Worm (Caenorhabditis elegans) whole organism, L1 larva: Measurements from ENCODE around the gene lgc-48.

Experiments
- C16A3.4 ChIP-seq: fragments of 150-350 bp; optimal IDR thresholded peaks from 2 replicates; lab custom pipeline; 2014; ENCODE audit warnings: missing biosample characterization, missing genetic modification characterization
- F16B12.6 ChIP-seq: fragments of 150-350 bp; optimal IDR thresholded peaks from 2 replicates; lab custom pipeline; 2014; ENCODE audit warnings: missing biosample characterization, missing genetic modification characterization
- Y116A8C.19 ChIP-seq: sonication (generic microtip); optimal IDR thresholded peaks from 2 replicates; lab custom pipeline; 2016; ENCODE audit warnings: missing compliant biosample characterization, missing genetic modification characterization, borderline replicate concordance
- aly-2 ChIP-seq: fragments of 150-350 bp; optimal IDR thresholded peaks from 2 replicates; lab custom pipeline; 2014; ENCODE audit warnings: missing biosample characterization, missing genetic modification characterization
- ama-1 ChIP-seq: fragments of 150-350 bp; optimal IDR thresholded peaks from 2 replicates; lab custom pipeline; 2014
- blmp-1 ChIP-seq: fragments of 150-350 bp; optimal IDR thresholded peaks from 2 replicates; lab custom pipeline; 2014; ENCODE audit warnings: missing biosample characterization, missing genetic modification characterization
- ceh-8 ChIP-seq: fragments of 200-800 bp; sonication (Bioruptor generic); optimal IDR thresholded peaks from 2 replicates; lab custom pipeline; 2018; ENCODE audit warnings: mild to moderate bottlenecking, missing genetic modification characterization, moderate library complexity, missing compliant biosample characterization
- ceh-82 ChIP-seq, 3 experiments: fragments of 150-350 bp in 1 of 3; sonication (generic microtip) in 2 of 3; optimal IDR thresholded peaks; 2 replicates each; lab custom pipeline; 2014 to 2017; ENCODE audit warnings: missing biosample characterization in 3 of 3, missing genetic modification characterization in 3 of 3
- ceh-90 ChIP-seq: sonication (generic microtip); optimal IDR thresholded peaks from 2 replicates; lab custom pipeline; 2016; ENCODE audit warnings: missing genetic modification characterization, missing compliant biosample characterization
- efl-1 ChIP-seq, 4 experiments: fragments of 150-350 bp; optimal IDR thresholded peaks in 3 of 4; peaks in 1 of 4; 1 replicate in 1 of 4; 2 replicates in 3 of 4; lab custom pipeline; 2014; ENCODE audit warnings: missing biosample characterization in 2 of 4, missing genetic modification characterization in 2 of 4, missing genetic modification reagents in 2 of 4
- efl-3 ChIP-seq: fragments of 200-800 bp; sonication (Bioruptor generic); optimal IDR thresholded peaks from 2 replicates; lab custom pipeline; 2018; ENCODE audit warnings: mild to moderate bottlenecking, missing genetic modification characterization, missing compliant biosample characterization
- egl-13 ChIP-seq: sonication (generic microtip); optimal IDR thresholded peaks from 2 replicates; lab custom pipeline; 2016; ENCODE audit warnings: missing genotype, missing genetic modification reagents, missing genetic modification characterization, missing compliant biosample characterization
- egl-27 ChIP-seq, 2 experiments: fragments of 150-350 bp in 1 of 2; sonication (generic microtip); optimal IDR thresholded peaks; 3 replicates each; lab custom pipeline; 2017 to 2018; ENCODE audit warnings: missing biosample characterization in 2 of 2, missing genetic modification characterization in 2 of 2, missing genetic modification reagents in 2 of 2
- elt-2 ChIP-seq: sonication (generic microtip); optimal IDR thresholded peaks from 2 replicates; lab custom pipeline; 2016; ENCODE audit warnings: missing genetic modification characterization, mild to moderate bottlenecking, inconsistent platforms, missing compliant biosample characterization, missing genetic modification reagents
- fkh-4 ChIP-seq: sonication (generic microtip); optimal IDR thresholded peaks from 2 replicates; lab custom pipeline; 2016; ENCODE audit warnings: missing compliant biosample characterization, missing genetic modification characterization, borderline replicate concordance
- fos-1 ChIP-seq: fragments of 150-350 bp; optimal IDR thresholded peaks from 2 replicates; lab custom pipeline; 2014; ENCODE audit warnings: missing biosample characterization, missing genetic modification characterization
- grh-1 ChIP-seq: fragments of 200-800 bp; sonication (Bioruptor generic); IDR thresholded peaks from 2 replicates; pipeline ENCODE4 v1.3.6; 2022; ENCODE audit warnings: missing genetic modification reagents, missing genetic modification characterization, missing compliant biosample characterization
- hlh-4 ChIP-seq: sonication (generic microtip); optimal IDR thresholded peaks from 2 replicates; lab custom pipeline; 2016; ENCODE audit warnings: mild to moderate bottlenecking, missing genetic modification characterization, missing compliant biosample characterization
- irx-1 ChIP-seq: sonication (generic microtip); optimal IDR thresholded peaks from 2 replicates; lab custom pipeline; 2016; ENCODE audit warnings: missing genetic modification characterization, missing compliant biosample characterization
- lin-13 ChIP-seq: fragments of 150-350 bp; optimal IDR thresholded peaks from 2 replicates; lab custom pipeline; 2014; ENCODE audit warnings: missing biosample characterization, missing genetic modification reagents, missing genetic modification characterization
- lin-15B ChIP-seq: fragments of 150-350 bp; sonication (generic microtip); optimal IDR thresholded peaks from 3 replicates; lab custom pipeline; 2014; ENCODE audit warnings: missing biosample characterization, missing genetic modification characterization
- lin-35 ChIP-seq, 2 experiments: fragments of 150-350 bp; optimal IDR thresholded peaks; 2 replicates each; lab custom pipeline; 2014; ENCODE audit warnings: missing biosample characterization in 2 of 2, missing genetic modification characterization in 2 of 2, missing genetic modification reagents in 2 of 2
- lin-39 ChIP-seq: fragments of 150-350 bp; optimal IDR thresholded peaks from 2 replicates; lab custom pipeline; 2014; ENCODE audit warnings: missing biosample characterization, missing genetic modification reagents, missing genetic modification characterization
- lir-3 ChIP-seq: sonication (generic microtip); optimal IDR thresholded peaks from 2 replicates; lab custom pipeline; 2016; ENCODE audit warnings: mild to moderate bottlenecking, missing genetic modification characterization, moderate library complexity, missing compliant biosample characterization; ENCODE audit not compliant: poor library complexity
- mef-2 ChIP-seq: fragments of 150-350 bp; optimal IDR thresholded peaks from 2 replicates; lab custom pipeline; 2014; ENCODE audit warnings: missing biosample characterization, missing genetic modification characterization
- nhr-11 ChIP-seq: fragments of 150-350 bp; optimal IDR thresholded peaks from 2 replicates; lab custom pipeline; 2014; ENCODE audit warnings: missing biosample characterization, missing genetic modification characterization
- nhr-12 ChIP-seq: sonication (generic microtip); optimal IDR thresholded peaks from 2 replicates; lab custom pipeline; 2017; ENCODE audit warnings: missing biosample characterization, missing genetic modification characterization
- nhr-19 ChIP-seq: fragments of 200-800 bp; sonication (Bioruptor generic); conservative IDR thresholded peaks from 2 replicates; pipeline ENCODE4 v1.3.6; 2022; ENCODE audit warnings: missing genetic modification characterization, missing compliant biosample characterization
- nhr-237 ChIP-seq: fragments of 150-350 bp; optimal IDR thresholded peaks from 2 replicates; lab custom pipeline; 2014; ENCODE audit warnings: missing biosample characterization, missing genetic modification characterization
- nhr-47 ChIP-seq: sonication (generic microtip); optimal IDR thresholded peaks from 2 replicates; lab custom pipeline; 2016; ENCODE audit warnings: mild to moderate bottlenecking, missing genetic modification characterization, moderate library complexity, missing compliant biosample characterization
- nhr-76 ChIP-seq: sonication (generic microtip); optimal IDR thresholded peaks from 2 replicates; lab custom pipeline; 2017; ENCODE audit warnings: missing biosample characterization, missing genetic modification characterization
- nhr-85 ChIP-seq: sonication (generic microtip); peaks from one replicate; lab custom pipeline; 2016; ENCODE audit warnings: missing genetic modification characterization, inconsistent platforms, missing compliant biosample characterization
- pag-3 ChIP-seq: sonication (generic microtip); optimal IDR thresholded peaks from 2 replicates; lab custom pipeline; 2017; ENCODE audit warnings: missing genetic modification characterization, mild to moderate bottlenecking, missing compliant biosample characterization, antibody characterized with exemption, borderline replicate concordance; ENCODE audit not compliant: insufficient read depth
- skn-1 ChIP-seq: fragments of 150-350 bp; optimal IDR thresholded peaks from 2 replicates; lab custom pipeline; 2014; ENCODE audit warnings: missing biosample characterization, missing genetic modification characterization
- snu-23 ChIP-seq: sonication (generic microtip); optimal IDR thresholded peaks from 2 replicates; lab custom pipeline; 2016; ENCODE audit warnings: missing genetic modification characterization, missing compliant biosample characterization
- sptf-1 ChIP-seq: fragments of 150-350 bp; optimal IDR thresholded peaks from 2 replicates; lab custom pipeline; 2014; ENCODE audit warnings: missing biosample characterization, missing genetic modification characterization
- sup-37 ChIP-seq: fragments of 200-800 bp; sonication (Bioruptor generic); optimal IDR thresholded peaks from 2 replicates; lab custom pipeline; 2018; ENCODE audit warnings: mild to moderate bottlenecking, missing genetic modification characterization, missing compliant biosample characterization
- swsn-7 ChIP-seq: sonication (generic microtip); optimal IDR thresholded peaks from 2 replicates; lab custom pipeline; 2016; ENCODE audit warnings: missing genetic modification characterization, missing compliant biosample characterization
- tlp-1 ChIP-seq: fragments of 150-350 bp; optimal IDR thresholded peaks from 2 replicates; lab custom pipeline; 2014; ENCODE audit warnings: missing biosample characterization, missing genetic modification characterization
- unc-30 ChIP-seq: sonication (generic microtip); optimal IDR thresholded peaks from 2 replicates; lab custom pipeline; 2017; ENCODE audit warnings: missing biosample characterization, missing genetic modification characterization
- unc-98 ChIP-seq: fragments of 200-800 bp; sonication (Bioruptor generic); IDR thresholded peaks from 2 replicates; pipeline ENCODE4 v1.3.6; 2022; ENCODE audit warnings: missing genetic modification characterization, missing compliant biosample characterization
- vab-15 ChIP-seq: sonication (generic microtip); optimal IDR thresholded peaks from 2 replicates; lab custom pipeline; 2017; ENCODE audit warnings: missing genotype, mild to moderate bottlenecking, missing genetic modification characterization, missing compliant biosample characterization
- xbp-1 ChIP-seq: sonication (generic microtip); optimal IDR thresholded peaks from 2 replicates; lab custom pipeline; 2016; ENCODE audit warnings: missing genetic modification characterization, missing compliant biosample characterization
- zag-1 ChIP-seq: fragments of 150-350 bp; optimal IDR thresholded peaks from 2 replicates; lab custom pipeline; 2014; ENCODE audit warnings: missing biosample characterization, missing genetic modification characterization
- zip-4 ChIP-seq: fragments of 200-800 bp; sonication (Bioruptor generic); optimal IDR thresholded peaks from 2 replicates; lab custom pipeline; 2018; ENCODE audit warnings: mild to moderate bottlenecking, missing genetic modification characterization, moderate library complexity, missing compliant biosample characterization

Gene lgc-48

ce11 chrV:13367024-13367423 lies 27.0 kb downstream of the lgc-48 start, which contains the start of gene srx-125:
srx-125 (plus strand) TSS chrV:13367324.
- TF ChIP-seq grh-1 (GFP tag; lab: Robert Waterston, UW), result no peak

- TF ChIP-seq unc-98 (GFP tag; lab: Robert Waterston, UW), result no peak
- no peak for TF ChIP-seq mef-2
- TF ChIP-seq elt-2, result peak; percentile 81
- TF ChIP-seq sptf-1 (tag; lab: Kevin White, UChicago), result no peak
- TF ChIP-seq efl-1 (optimal IDR thresholded peaks at IDR 0.05; lab: Kevin White, UChicago), result no peak
- peak in 1 of 2 experiments; percentile 93 for TF ChIP-seq efl-1 (GFP tag; optimal IDR thresholded peaks at IDR 0.05 in 1 of 2; lab: Kevin White, UChicago)
- peak in 1 of 2 experiments; percentile 0 for TF ChIP-seq lin-35 (GFP tag; optimal IDR thresholded peaks at IDR 0.05; lab: Kevin White, UChicago)
- TF ChIP-seq nhr-76, result no peak
- TF ChIP-seq grh-1 (GFP tag; lab: Robert Waterston, UW), result peak; percentile 16; the same call in 1 of the 2 replicates
These were observed 29.6 kb downstream of the lgc-48 start for ce11 chrV:13369663-13370062.

- no peak for TF ChIP-seq fkh-4
- peak; percentile 23 for TF ChIP-seq nhr-85 (tag; lab: Kevin White, UChicago)
- TF ChIP-seq blmp-1 (tag; lab: Kevin White, UChicago), result peak; percentile 63
These were observed 30.2 kb downstream of the lgc-48 start for ce11 chrV:13370265-13370664.

ce11 chrV:13371336-13371735 lies 31.3 kb downstream of the lgc-48 start:
- TF ChIP-seq efl-1 (optimal IDR thresholded peaks at IDR 0.05; lab: Kevin White, UChicago) (peak; percentile 14 to 44), efl-1 (GFP tag; optimal IDR thresholded peaks at IDR 0.05 in 1 of 2; lab: Kevin White, UChicago) (peak in 1 of 2 experiments; percentile 94), zag-1 (tag; lab: Kevin White, UChicago) (no peak), C16A3.4 (peak; percentile 62), nhr-85 (tag; lab: Kevin White, UChicago) (peak; percentile 100), nhr-47 (tag; lab: Kevin White, UChicago) (peak; percentile 60), irx-1 (tag; lab: Kevin White, UChicago) (peak; percentile 62), elt-2 (no peak), mef-2 (no peak), nhr-19 (peak; percentile 63), blmp-1 (tag; lab: Kevin White, UChicago) (peak; percentile 95), lir-3 (tag; lab: Kevin White, UChicago) (peak; percentile 26), Y116A8C.19 (no peak), ama-1 (no peak), hlh-4 (tag; lab: Kevin White, UChicago) (no peak), F16B12.6 (tag; lab: Kevin White, UChicago) (no peak), unc-30 (no peak), tlp-1 (tag; lab: Kevin White, UChicago) (no peak), lin-35 (GFP tag; optimal IDR thresholded peaks at IDR 0.05; lab: Kevin White, UChicago) (peak; percentile 21 to 69), lin-13 (GFP tag; lab: Kevin White, UChicago) (peak; percentile 54), snu-23 (peak; percentile 92), nhr-11 (no peak), nhr-237 (tag; lab: Kevin White, UChicago) (peak; percentile 59), egl-27 (tag; optimal IDR thresholded peaks at IDR 0.05; lab: Kevin White, UChicago) (peak; percentile 19 to 38), xbp-1 (tag; lab: Kevin White, UChicago) (peak; percentile 22), lin-39 (no peak), ceh-90 (tag; lab: Kevin White, UChicago) (no peak), swsn-7 (tag; lab: Kevin White, UChicago) (peak; percentile 63), pag-3 (tag; lab: Kevin White, UChicago) (no peak), fkh-4 (no peak), sup-37 (GFP tag; lab: Kevin White, UChicago) (no peak), ceh-82 (tag; optimal IDR thresholded peaks at IDR 0.05; lab: Kevin White, UChicago) (peak in 2 of 3 experiments; percentile 24 to 26), lin-15B (tag; lab: Kevin White, UChicago) (no peak), efl-3 (peak; percentile 13), nhr-12 (tag; lab: Kevin White, UChicago) (no peak), ceh-8 (no peak), vab-15 (tag; lab: Kevin White, UChicago) (no peak), egl-13 (tag; lab: Kevin White, UChicago) (no peak), aly-2 (tag; lab: Kevin White, UChicago) (no peak), fos-1 (tag; lab: Kevin White, UChicago) (peak; percentile 66), skn-1 (tag; lab: Kevin White, UChicago) (peak; percentile 5), zip-4 (GFP tag; lab: Kevin White, UChicago) (peak; percentile 44)
